Worm (Caenorhabditis elegans): ENCODE measurements around the gene col-176.

ce11 chrX:10044473-10044872, 32.9 kb upstream of the col-176 start:
- no peak for TF ChIP-seq mep-1 (tag; optimal IDR thresholded peaks at IDR 0.05)
- TF ChIP-seq nhr-28 (tag; optimal IDR thresholded peaks at IDR 0.05) = no peak
- no peak for TF ChIP-seq nhr-12 (tag; optimal IDR thresholded peaks at IDR 0.05)
- TF ChIP-seq sem-2 (GFP tag; optimal IDR thresholded peaks at IDR 0.05) = no peak
- no peak for TF ChIP-seq ztf-11 (tag; optimal IDR thresholded peaks at IDR 0.05)
- no peak for TF ChIP-seq elt-3 (tag; optimal IDR thresholded peaks at IDR 0.05)
- TF ChIP-seq ceh-39 (tag; optimal IDR thresholded peaks at IDR 0.05) = no peak
- no peak for TF ChIP-seq sptf-1 (tag; optimal IDR thresholded peaks at IDR 0.05)
- TF ChIP-seq snpc-4 (tag; optimal IDR thresholded peaks at IDR 0.05) = no peak
- no peak for TF ChIP-seq ces-1 (GFP tag; optimal IDR thresholded peaks at IDR 0.05)
- no peak for TF ChIP-seq nhr-76 (tag; optimal IDR thresholded peaks at IDR 0.05)
- no peak for TF ChIP-seq pha-4 (tag; optimal IDR thresholded peaks at IDR 0.05)
- no peak for TF ChIP-seq M03D4.4 (tag; optimal IDR thresholded peaks at IDR 0.05)

Data from whole organism, mixed stage, embryonic.